Fruit fly (Drosophila melanogaster) whole organism, pupa: ENCODE results near the gene Hnf4.

Experiments
- CG34367 ChIP-seq: fragments of 200-800 bp; sonication (Bioruptor generic); optimal IDR thresholded peaks from 2 replicates; lab custom pipeline; 2018; ENCODE audit warnings: missing biosample characterization, mild to moderate bottlenecking, missing genetic modification characterization
- D1 ChIP-seq: fragments of 200-800 bp; sonication (Bioruptor generic); optimal IDR thresholded peaks from 2 replicates; lab custom pipeline; 2018; ENCODE audit warnings: missing biosample characterization, mild to moderate bottlenecking, missing genetic modification characterization, moderate library complexity
- Snoo ChIP-seq: fragments of 200-800 bp; sonication (Bioruptor generic); optimal IDR thresholded peaks from 3 replicates; lab custom pipeline; 2017; ENCODE audit warnings: missing biosample characterization, mild to moderate bottlenecking, missing genetic modification characterization, inconsistent platforms
- fd96Ca ChIP-seq: fragments of 200-800 bp; sonication (Bioruptor generic); IDR thresholded peaks from 3 replicates; pipeline ENCODE4 v1.3.6; 2022; ENCODE audit warnings: missing biosample characterization, missing genetic modification characterization
- gl ChIP-seq: fragments of 200-800 bp; sonication (Bioruptor generic); optimal IDR thresholded peaks from 2 replicates; lab custom pipeline; 2018; ENCODE audit warnings: missing biosample characterization, mild to moderate bottlenecking, missing genetic modification characterization
- rn ChIP-seq: fragments of 200-800 bp; sonication (Bioruptor generic); IDR thresholded peaks from 2 replicates; pipeline ENCODE4 v1.3.6; 2022; ENCODE audit warnings: missing biosample characterization, missing genetic modification characterization

DNA sequence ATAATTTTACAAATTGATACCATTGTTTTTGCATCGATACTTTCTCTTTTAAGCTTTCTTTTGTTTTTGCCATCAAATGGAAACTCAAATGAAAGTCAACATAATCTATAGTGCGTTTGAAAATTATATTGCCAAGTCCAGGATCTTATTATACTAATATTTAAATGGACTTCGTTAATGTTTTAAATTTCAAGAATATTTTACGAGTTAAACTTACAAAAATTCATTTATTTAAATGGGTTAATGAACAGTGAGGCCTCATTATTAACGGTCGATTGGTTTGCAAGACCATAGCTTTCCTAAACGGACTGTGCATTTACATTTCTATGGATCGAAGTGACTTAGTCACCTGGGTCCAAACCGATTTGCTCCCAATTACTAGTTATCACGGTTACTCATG is 27.0 kb upstream of the Hnf4 start:
- TF ChIP-seq CG34367 (tag; lab: Kevin White, UChicago), result no peak
- no peak for TF ChIP-seq gl (tag; lab: Kevin White, UChicago)
- TF ChIP-seq rn (GFP tag; lab: Robert Waterston, UW), result no peak
- TF ChIP-seq fd96Ca (GFP tag; lab: Robert Waterston, UW), result no peak
- TF ChIP-seq D1, result no peak
- no peak for TF ChIP-seq Snoo (tag; lab: Kevin White, UChicago)
